Worm (Caenorhabditis elegans): ENCODE data around the gene srw-123.

Gene srw-123

DNA sequence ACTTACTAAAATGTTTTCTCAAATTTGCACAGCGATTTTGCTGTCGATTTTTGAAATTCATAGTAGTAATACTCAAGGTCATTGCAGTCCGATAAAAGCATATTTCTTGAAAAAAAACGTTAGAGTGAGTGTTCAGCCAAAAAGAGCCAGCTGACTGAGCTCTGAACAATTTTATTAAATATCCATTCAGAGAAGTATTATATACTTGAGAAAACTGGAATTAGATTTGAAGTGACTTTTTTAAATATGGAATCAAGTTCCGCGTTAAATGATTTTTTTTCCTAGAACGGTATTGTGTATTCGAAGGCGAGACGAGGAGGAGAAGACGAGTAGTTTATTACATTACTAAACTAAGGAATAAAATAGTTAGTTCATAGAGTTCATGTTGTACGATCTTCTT, 16.3 kb upstream of the srw-123 start, which contains the start of gene srw-121:
Gene srw-121, minus strand, starts transcription at position 101 of the 400 bp plus-strand sequence.
- TF ChIP-seq unc-55 (GFP tag; optimal IDR thresholded peaks at IDR 0.05) (no peak), F13H6.1 (tag; optimal IDR thresholded peaks at IDR 0.05) (no peak), sem-4 (tag; optimal IDR thresholded peaks at IDR 0.05) (no peak), aly-2 (tag; optimal IDR thresholded peaks at IDR 0.05) (no peak)

DNA sequence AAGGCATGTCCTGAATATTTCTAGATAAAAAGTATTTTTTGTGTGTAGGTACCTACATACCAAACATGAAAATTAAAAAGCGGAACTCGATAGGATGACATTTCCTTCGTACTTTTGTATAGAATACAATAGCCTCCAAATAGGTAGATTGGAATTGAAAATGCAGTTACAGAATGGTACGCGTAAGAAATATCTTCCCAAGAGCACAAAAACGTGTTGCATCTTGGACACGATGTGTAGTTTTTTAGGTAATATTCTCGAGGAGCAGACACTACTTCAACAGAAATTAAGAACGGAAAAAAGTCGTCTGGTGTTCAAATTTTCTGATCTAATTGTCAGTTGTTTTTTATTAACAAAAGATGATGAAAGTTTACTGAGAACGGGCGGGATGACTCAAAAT, 12.2 kb upstream of the srw-123 start, which contains the start of gene srh-85:
Gene srh-85, minus strand, starts transcription at position 101 of the 400 bp plus-strand sequence.
- no peak for TF ChIP-seq lin-39 (tag; optimal IDR thresholded peaks at IDR 0.05)
- no peak for TF ChIP-seq F13H6.1 (tag; optimal IDR thresholded peaks at IDR 0.05)
- no peak for TF ChIP-seq gmeb-1 (tag; optimal IDR thresholded peaks at IDR 0.05)
- no peak for TF ChIP-seq elt-3 (tag; optimal IDR thresholded peaks at IDR 0.05)
- no peak for TF ChIP-seq nhr-10 (tag; optimal IDR thresholded peaks at IDR 0.05)
- no peak for TF ChIP-seq nhr-129 (tag; optimal IDR thresholded peaks at IDR 0.05)
- no peak for TF ChIP-seq nhr-12 (tag; optimal IDR thresholded peaks at IDR 0.05)
- TF ChIP-seq mdl-1 (tag; optimal IDR thresholded peaks at IDR 0.05) = no peak
- no peak for TF ChIP-seq skn-1 (tag; optimal IDR thresholded peaks at IDR 0.05)

DNA sequence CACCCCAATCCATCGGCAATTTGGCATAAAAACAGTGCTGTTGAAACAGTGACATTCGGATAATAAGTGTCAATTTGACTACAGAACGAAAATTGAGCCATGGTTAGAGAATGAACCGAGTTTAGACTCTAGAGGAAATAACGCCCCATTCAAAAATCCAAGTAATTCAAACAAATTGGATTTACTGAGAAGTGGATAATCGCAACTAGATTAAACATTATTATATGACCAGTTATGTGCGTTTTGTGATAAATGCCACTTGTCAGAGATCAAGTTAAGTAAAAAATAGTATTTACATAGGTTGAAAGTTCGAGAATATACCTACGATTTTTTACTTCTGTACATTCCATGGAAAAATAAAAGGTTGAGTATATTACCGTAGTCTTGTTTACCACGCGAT, 10.1 kb upstream of the srw-123 start, which contains the start of gene srw-139:
Gene srw-139, minus strand, starts transcription at position 101 of the 400 bp plus-strand sequence.
- TF ChIP-seq F13H6.1 (tag; optimal IDR thresholded peaks at IDR 0.05) (no peak), nhr-23 (tag; optimal IDR thresholded peaks at IDR 0.05) (no peak), lin-11 (tag; optimal IDR thresholded peaks at IDR 0.05) (no peak)

DNA sequence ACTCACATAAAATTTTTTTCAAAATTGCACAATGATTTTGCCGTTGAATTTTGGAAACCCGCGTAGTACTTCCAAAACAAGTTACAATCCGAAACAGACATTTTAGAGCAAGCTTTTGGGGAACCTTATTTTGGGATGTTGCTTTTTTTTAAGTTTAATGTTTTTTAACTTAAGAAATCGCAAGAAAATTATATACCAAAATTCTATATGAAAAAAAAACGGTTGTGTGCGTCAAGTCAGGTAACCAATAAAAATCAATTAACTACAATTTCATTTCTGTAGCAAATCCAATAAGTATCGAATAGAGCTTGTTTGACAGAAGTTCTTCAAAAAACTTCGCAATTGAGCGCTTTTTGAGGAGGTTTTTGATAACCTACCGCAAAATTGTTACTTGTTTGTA, 8.2 kb upstream of the srw-123 start, which contains the start of gene srw-117:
Gene srw-117, minus strand, starts transcription at position 101 of the 400 bp plus-strand sequence.
- TF ChIP-seq lin-13 (GFP tag; optimal IDR thresholded peaks at IDR 0.05) (no peak), nhr-12 (tag; optimal IDR thresholded peaks at IDR 0.05) (no peak)

DNA sequence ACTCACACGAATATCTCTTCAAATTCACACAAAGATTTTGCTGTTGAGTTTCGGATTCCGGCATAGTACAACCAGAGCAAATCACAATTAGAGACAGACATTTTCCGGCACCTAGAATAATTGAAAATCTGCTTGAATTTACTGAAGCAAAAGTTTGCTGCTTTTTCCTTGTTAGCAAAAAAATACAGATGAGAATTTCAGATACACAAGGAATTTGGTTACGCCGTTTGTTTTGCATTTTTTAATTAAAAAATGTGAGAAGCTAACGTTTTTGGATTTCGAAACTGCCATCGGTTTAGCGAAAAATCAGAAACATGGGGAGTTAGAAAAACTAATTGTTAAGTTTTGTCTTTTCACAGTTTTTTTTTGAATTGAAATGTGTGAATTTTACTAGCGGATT, 4.8 kb upstream of the srw-123 start, which contains the start of gene srw-118:
Gene srw-118, minus strand, starts transcription at position 101 of the 400 bp plus-strand sequence.
- no peak for TF ChIP-seq mdl-1 (tag; optimal IDR thresholded peaks at IDR 0.05)

DNA sequence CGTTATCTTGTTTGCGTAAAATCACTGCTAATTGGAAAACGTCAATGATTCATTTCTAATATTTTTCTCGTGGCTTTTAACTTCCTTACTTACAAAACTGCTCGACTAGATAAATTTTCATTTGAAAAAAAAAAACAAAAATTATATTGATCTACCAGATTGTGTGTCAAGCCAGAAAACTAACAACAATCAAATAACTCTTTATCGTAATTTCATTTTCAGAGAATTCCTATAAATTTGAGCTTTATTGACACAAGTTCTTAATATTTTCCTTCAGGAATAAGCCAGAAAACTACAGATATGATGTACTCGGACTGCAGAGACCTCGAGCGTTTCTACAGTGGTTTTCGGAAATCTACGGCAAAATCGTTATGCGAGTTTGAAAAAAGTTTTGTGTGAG, 1.1 kb upstream of the srw-123 start, which contains the start of gene srw-124:
Gene srw-124, plus strand, starts transcription at position 301 of the 400 bp plus-strand sequence.
- TF ChIP-seq lin-11 (tag; optimal IDR thresholded peaks at IDR 0.05) (no peak), sma-3 (GFP tag; optimal IDR thresholded peaks at IDR 0.05) (no peak), lin-13 (GFP tag; optimal IDR thresholded peaks at IDR 0.05) (no peak), zag-1 (tag; optimal IDR thresholded peaks at IDR 0.05) (no peak), alr-1 (tag; optimal IDR thresholded peaks at IDR 0.05) (no peak), ceh-16 (tag; optimal IDR thresholded peaks at IDR 0.05) (no peak), nhr-11 (tag; optimal IDR thresholded peaks at IDR 0.05) (no peak), mab-5 (tag; optimal IDR thresholded peaks at IDR 0.05) (no peak), unc-55 (GFP tag; optimal IDR thresholded peaks at IDR 0.05) (no peak), elt-3 (tag; optimal IDR thresholded peaks at IDR 0.05) (no peak), mbf-1 (tag; optimal IDR thresholded peaks at IDR 0.05) (no peak)

DNA sequence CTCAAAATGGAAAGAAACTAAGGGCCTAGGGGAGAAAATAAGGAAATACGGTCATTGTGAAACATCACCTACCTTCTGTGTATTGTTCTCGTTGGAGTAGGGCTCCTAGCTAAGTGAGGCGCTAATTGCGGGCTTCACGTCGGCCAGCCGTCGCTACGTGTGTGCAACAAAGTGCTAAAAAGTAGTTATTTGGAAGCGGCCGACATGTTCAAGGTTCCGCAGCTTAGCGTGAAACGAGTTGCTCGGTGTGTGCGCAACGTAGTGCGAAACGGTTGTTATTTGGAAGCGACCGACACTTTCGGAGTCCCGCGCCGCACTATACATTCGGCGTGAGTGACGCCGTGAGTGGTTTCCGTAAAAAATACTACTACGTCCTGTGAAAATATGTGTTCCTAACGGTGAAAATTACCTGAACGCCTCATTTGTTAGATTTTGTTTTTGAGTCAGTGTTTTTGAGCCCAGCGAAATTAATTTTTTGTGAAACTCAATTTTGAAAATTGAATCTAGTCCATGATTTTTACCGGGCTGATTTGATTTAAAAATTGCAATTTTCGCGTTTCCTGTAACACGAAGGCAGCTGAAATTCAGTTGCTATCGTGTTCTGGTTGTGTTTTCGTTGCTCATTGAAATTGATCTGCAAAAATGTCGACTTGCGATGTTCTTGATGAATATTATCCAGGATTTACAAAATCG, 3.7 kb downstream of the srw-123 start, which contains the start of gene srw-129:
Gene srw-129, plus strand, starts transcription at position 643 of the 693 bp plus-strand sequence.
- TF ChIP-seq mdl-1 (tag; optimal IDR thresholded peaks at IDR 0.05) (no peak), ZK546.5 (tag; optimal IDR thresholded peaks at IDR 0.05) (no peak), lin-39 (tag; optimal IDR thresholded peaks at IDR 0.05) (no peak), elt-1 (tag; optimal IDR thresholded peaks at IDR 0.05) (no peak), F13H6.1 (tag; optimal IDR thresholded peaks at IDR 0.05) (no peak), snpc-4 (tag; optimal IDR thresholded peaks at IDR 0.05) (no peak), nhr-12 (tag; optimal IDR thresholded peaks at IDR 0.05) (no peak), zag-1 (tag; optimal IDR thresholded peaks at IDR 0.05) (no peak), nhr-21 (tag; optimal IDR thresholded peaks at IDR 0.05) (no peak), nhr-129 (tag; optimal IDR thresholded peaks at IDR 0.05) (no peak), Y55F3AM.14 (GFP tag; optimal IDR thresholded peaks at IDR 0.05) (no peak), sma-3 (GFP tag; optimal IDR thresholded peaks at IDR 0.05) (no peak)
